Worm (Caenorhabditis elegans): ENCODE data around the gene ric-7.

Gene ric-7

ce11 chrV:14008353-14008859, 2.7 kb upstream of the ric-7 start (continued):
- TF ChIP-seq pha-4 (tag; optimal IDR thresholded peaks at IDR 0.05) (no peak), attf-6 (GFP tag; IDR thresholded peaks at IDR 0.05) (peak; percentile 75; the same call in 1 of the 2 replicates), B0035.1 (tag; optimal IDR thresholded peaks at IDR 0.05) (no peak), pbrm-1 (GFP tag; IDR thresholded peaks at IDR 0.05) (peak; percentile 59; the same call in 1 of the 2 replicates), sdz-38 (tag; optimal IDR thresholded peaks at IDR 0.05) (no peak), bed-2 (GFP tag; IDR thresholded peaks at IDR 0.05) (no peak), efl-1 (GFP tag; optimal IDR thresholded peaks at IDR 0.05) (no peak), F10E7.11 (tag; optimal IDR thresholded peaks at IDR 0.05) (peak; percentile 44), mxl-1 (tag; optimal IDR thresholded peaks at IDR 0.05) (no peak), die-1 (tag; optimal IDR thresholded peaks at IDR 0.05) (peak; percentile 30), egrh-3 (GFP tag; IDR thresholded peaks at IDR 0.05) (no peak), Y53F4B.3 (GFP tag; IDR thresholded peaks at IDR 0.05) (no peak), nhr-90 (tag; optimal IDR thresholded peaks at IDR 0.05) (peak; percentile 17), tlf-1 (GFP tag; optimal IDR thresholded peaks at IDR 0.05) (no peak), cebp-2 (GFP tag; IDR thresholded peaks at IDR 0.05) (no peak), dpff-1 (tag; optimal IDR thresholded peaks at IDR 0.05) (no peak), lin-54 (GFP tag; optimal IDR thresholded peaks at IDR 0.05) (peak; percentile 43), ceh-100 (GFP tag; IDR thresholded peaks at IDR 0.05) (no peak), ccch-3 (GFP tag; optimal IDR thresholded peaks at IDR 0.05) (no peak), nhr-179 (tag; optimal IDR thresholded peaks at IDR 0.05) (no peak), chd-7 (tag; optimal IDR thresholded peaks at IDR 0.05) (no peak), F57C9.4 (tag; optimal IDR thresholded peaks at IDR 0.05) (no peak), fkh-3 (tag; optimal IDR thresholded peaks at IDR 0.05) (no peak), unc-62 (GFP tag; optimal IDR thresholded peaks at IDR 0.05) (no peak), rcor-1 (GFP tag; IDR thresholded peaks at IDR 0.05) (peak; percentile 41), F39B2.1 (GFP tag; IDR thresholded peaks at IDR 0.05) (no peak), ceh-40 (GFP tag; IDR thresholded peaks at IDR 0.05) (no peak), Y67H2A.10 (GFP tag; conservative IDR thresholded peaks at IDR 0.05) (no peak), egl-44 (GFP tag; IDR thresholded peaks at IDR 0.05) (no peak), nhr-120 (GFP tag; IDR thresholded peaks at IDR 0.05) (no peak), aptf-3 (GFP tag; IDR thresholded peaks at IDR 0.05) (no peak), ztf-26 (tag; optimal IDR thresholded peaks at IDR 0.05) (peak; percentile 47), Y56A3A.18 (GFP tag; IDR thresholded peaks at IDR 0.05) (peak; percentile 65; the same call in 1 of the 2 replicates), K11D2.4 (GFP tag; IDR thresholded peaks at IDR 0.05) (no peak), snpc-3.4 (tag; optimal IDR thresholded peaks at IDR 0.05) (no peak), hlh-26 (GFP tag; conservative IDR thresholded peaks at IDR 0.05) (no peak), lin-40 (tag; optimal IDR thresholded peaks at IDR 0.05) (peak; percentile 36), aptf-2 (GFP tag; conservative IDR thresholded peaks at IDR 0.05) (no peak), hsf-1 (GFP tag; IDR thresholded peaks at IDR 0.05) (peak; percentile 53; the same call in 1 of the 2 replicates), K12H6.12 (tag; optimal IDR thresholded peaks at IDR 0.05) (no peak), atf-7 (tag; optimal IDR thresholded peaks at IDR 0.05) (peak; percentile 12), F37B4.10 (GFP tag; IDR thresholded peaks at IDR 0.05) (no peak), rec-8 (tag; optimal IDR thresholded peaks at IDR 0.05) (no peak), rpc-1 (optimal IDR thresholded peaks at IDR 0.05) (no peak), rpc-1 (tag; optimal IDR thresholded peaks at IDR 0.05) (no peak), athp-1 (tag; optimal IDR thresholded peaks at IDR 0.05) (peak; percentile 49), B0336.3 (GFP tag; IDR thresholded peaks at IDR 0.05) (peak; percentile 48), madf-8 (GFP tag; conservative IDR thresholded peaks at IDR 0.05) (no peak; the same call in 1 of the 2 replicates), tbp1 (GFP tag; optimal IDR thresholded peaks at IDR 0.05) (no peak), ets-4 (GFP tag; optimal IDR thresholded peaks at IDR 0.05) (no peak), xnd-1 (tag; optimal IDR thresholded peaks at IDR 0.05) (no peak)

Measured in whole organism, young adult.